Fruit fly (Drosophila melanogaster) S2 (cell line): Measurements from ENCODE around the gene alphaTub67C.

Source experiments
- CG8478 ChIP-seq: fragments of >200 bp; optimal IDR thresholded peaks from 2 replicates; lab custom pipeline; 2018
- CTCF ChIP-seq, 2 experiments: fragments of >200 bp; optimal IDR thresholded peaks; 2 replicates each; lab custom pipeline; 2018

DNA sequence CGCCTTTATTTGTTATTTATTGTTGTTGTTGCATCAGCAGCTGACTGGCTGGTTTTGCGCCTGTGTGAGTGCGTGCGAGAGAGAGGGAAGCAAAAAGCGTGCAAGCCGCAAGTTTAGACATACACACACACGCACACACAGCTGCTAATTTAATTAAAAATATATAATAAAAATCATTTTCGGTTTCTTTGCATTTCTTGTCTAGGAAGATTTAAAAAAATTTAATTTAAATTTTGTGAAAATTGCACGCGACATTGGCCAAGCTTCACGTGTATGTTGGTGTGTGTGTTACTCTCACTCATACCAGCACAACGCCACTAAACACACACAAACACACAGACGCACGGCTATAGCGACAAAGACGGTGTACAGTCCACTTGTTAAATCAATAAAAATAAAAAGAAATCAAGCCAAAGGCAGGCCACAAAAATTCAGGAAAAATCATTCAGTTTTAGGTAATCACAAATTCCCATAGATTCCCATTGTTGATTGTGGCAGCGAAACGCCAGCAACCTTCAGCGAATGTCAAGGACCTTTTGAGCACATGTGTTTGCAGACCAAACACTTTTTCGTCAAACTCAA lies 12.6 kb downstream of the alphaTub67C start:
- TF ChIP-seq CTCF (optimal IDR thresholded peaks at IDR 0.05; lab: Kevin White, UChicago) (no peak), CG8478 (lab: Kevin White, UChicago) (no peak)
